Worm (Caenorhabditis elegans) whole organism, mixed stage, embryonic: ENCODE measurements around the gene math-7.

Source experiments
- M03D4.4 ChIP-seq: sonication (generic microtip); optimal IDR thresholded peaks from 2 replicates; lab custom pipeline; 2017; ENCODE audit warnings: mild to moderate bottlenecking, missing genetic modification characterization, missing compliant biosample characterization
- bed-3 ChIP-seq: fragments of 200-800 bp; sonication (Bioruptor generic); optimal IDR thresholded peaks from 3 replicates; lab custom pipeline; 2018; ENCODE audit warnings: mild to moderate bottlenecking, missing genetic modification characterization, moderate library complexity, missing compliant biosample characterization
- blmp-1 ChIP-seq: fragments of 150-350 bp; optimal IDR thresholded peaks from 2 replicates; lab custom pipeline; 2014; ENCODE audit warnings: missing biosample characterization, missing genetic modification characterization
- ceh-39 ChIP-seq: fragments of 150-350 bp; optimal IDR thresholded peaks from 2 replicates; lab custom pipeline; 2014; ENCODE audit warnings: missing biosample characterization, missing genetic modification characterization
- ceh-43 ChIP-seq: fragments of 200-800 bp; sonication (Bioruptor generic); optimal IDR thresholded peaks from 2 replicates; lab custom pipeline; 2018; ENCODE audit warnings: mild to moderate bottlenecking, missing genetic modification characterization, moderate library complexity, missing compliant biosample characterization
- ceh-83 ChIP-seq: fragments of 200-800 bp; sonication (Bioruptor generic); optimal IDR thresholded peaks from 2 replicates; lab custom pipeline; 2018; ENCODE audit warnings: mild to moderate bottlenecking, missing genetic modification characterization, missing compliant biosample characterization
- ces-1 ChIP-seq: fragments of 150-350 bp; optimal IDR thresholded peaks from 2 replicates; lab custom pipeline; 2014; ENCODE audit warnings: missing biosample characterization, missing genetic modification reagents, missing genetic modification characterization
- cnd-1 ChIP-seq: fragments of 200-800 bp; sonication (Bioruptor generic); optimal IDR thresholded peaks from 2 replicates; lab custom pipeline; 2018; ENCODE audit warnings: mild to moderate bottlenecking, missing genetic modification characterization, missing compliant biosample characterization
- drap-1 ChIP-seq: fragments of 200-800 bp; sonication (Bioruptor generic); optimal IDR thresholded peaks from 3 replicates; lab custom pipeline; 2018; ENCODE audit warnings: mild to moderate bottlenecking, missing genetic modification characterization, missing compliant biosample characterization
- elt-3 ChIP-seq: fragments of 150-350 bp; optimal IDR thresholded peaks from 2 replicates; lab custom pipeline; 2014; ENCODE audit warnings: missing biosample characterization, missing genetic modification characterization
- flh-1 ChIP-seq: fragments of 200-800 bp; sonication (Bioruptor generic); optimal IDR thresholded peaks from 2 replicates; lab custom pipeline; 2018; ENCODE audit warnings: mild to moderate bottlenecking, missing genetic modification characterization, moderate library complexity, missing compliant biosample characterization
- hlh-1 ChIP-seq: fragments of 150-350 bp; optimal IDR thresholded peaks from 2 replicates; lab custom pipeline; 2014; ENCODE audit warnings: missing biosample characterization, missing genetic modification reagents, missing genetic modification characterization
- lin-13 ChIP-seq: fragments of 150-350 bp; optimal IDR thresholded peaks from 2 replicates; lab custom pipeline; 2014; ENCODE audit warnings: missing biosample characterization, missing genetic modification characterization
- lsy-2 ChIP-seq: fragments of 150-350 bp; optimal IDR thresholded peaks from 2 replicates; lab custom pipeline; 2014; ENCODE audit warnings: missing biosample characterization, missing genetic modification characterization
- mab-5 ChIP-seq: fragments of 150-350 bp; optimal IDR thresholded peaks from 2 replicates; lab custom pipeline; 2014; ENCODE audit warnings: missing biosample characterization, missing genetic modification characterization
- mep-1 ChIP-seq: fragments of 150-350 bp; optimal IDR thresholded peaks from 2 replicates; lab custom pipeline; 2017; ENCODE audit warnings: missing biosample characterization, missing genetic modification reagents, missing genetic modification characterization, inconsistent platforms
- mls-2 ChIP-seq: sonication (generic microtip); optimal IDR thresholded peaks from 2 replicates; lab custom pipeline; 2016; ENCODE audit warnings: mild to moderate bottlenecking, missing genetic modification characterization, moderate library complexity, missing compliant biosample characterization
- nhr-12 ChIP-seq: fragments of 150-350 bp; optimal IDR thresholded peaks from 2 replicates; lab custom pipeline; 2014; ENCODE audit warnings: missing biosample characterization, missing genetic modification characterization
- nhr-2 ChIP-seq: fragments of 150-350 bp; optimal IDR thresholded peaks from 2 replicates; lab custom pipeline; 2014; ENCODE audit warnings: missing biosample characterization, missing genetic modification characterization
- nhr-237 ChIP-seq: fragments of 150-350 bp; optimal IDR thresholded peaks from 2 replicates; lab custom pipeline; 2014; ENCODE audit warnings: missing biosample characterization, missing genetic modification characterization
- nhr-28 ChIP-seq: fragments of 150-350 bp; optimal IDR thresholded peaks from 2 replicates; lab custom pipeline; 2014; ENCODE audit warnings: missing biosample characterization, missing genetic modification characterization
- nhr-76 ChIP-seq: sonication (generic microtip); optimal IDR thresholded peaks from 2 replicates; lab custom pipeline; 2017; ENCODE audit warnings: missing biosample characterization, missing genetic modification characterization
- pha-4 ChIP-seq: fragments of 150-350 bp; optimal IDR thresholded peaks from 2 replicates; lab custom pipeline; 2018; ENCODE audit warnings: missing biosample characterization, missing genetic modification reagents, missing genetic modification characterization
- sem-2 ChIP-seq: fragments of 200-800 bp; sonication (Bioruptor generic); optimal IDR thresholded peaks from 2 replicates; lab custom pipeline; 2018; ENCODE audit warnings: mild to moderate bottlenecking, missing genetic modification characterization, missing compliant biosample characterization
- snpc-4 ChIP-seq: fragments of 150-350 bp; optimal IDR thresholded peaks from 2 replicates; lab custom pipeline; 2014; ENCODE audit warnings: missing biosample characterization, missing genetic modification characterization
- sptf-1 ChIP-seq: sonication (generic microtip); optimal IDR thresholded peaks from 2 replicates; lab custom pipeline; 2017; ENCODE audit warnings: mild to moderate bottlenecking, missing genetic modification characterization, moderate library complexity, missing compliant biosample characterization
- tbx-8 ChIP-seq: fragments of 200-800 bp; sonication (Bioruptor generic); optimal IDR thresholded peaks from 2 replicates; lab custom pipeline; 2018; ENCODE audit warnings: mild to moderate bottlenecking, missing genetic modification characterization, moderate library complexity, missing compliant biosample characterization
- unc-120 ChIP-seq: sonication (generic microtip); optimal IDR thresholded peaks from 2 replicates; lab custom pipeline; 2017; ENCODE audit warnings: missing genetic modification characterization, missing compliant biosample characterization; ENCODE audit not compliant: poor library complexity, severe bottlenecking
- unc-39 ChIP-seq: fragments of 150-350 bp; optimal IDR thresholded peaks from 2 replicates; lab custom pipeline; 2014; ENCODE audit warnings: missing biosample characterization, missing genetic modification characterization
- unc-62 ChIP-seq: fragments of 150-350 bp; optimal IDR thresholded peaks from 2 replicates; lab custom pipeline; 2014; ENCODE audit warnings: missing biosample characterization, missing genetic modification reagents, missing genetic modification characterization
- zip-8 ChIP-seq: fragments of 150-350 bp; optimal IDR thresholded peaks from 2 replicates; lab custom pipeline; 2014; ENCODE audit warnings: missing biosample characterization, missing genetic modification characterization
- ztf-11 ChIP-seq: fragments of 150-350 bp; optimal IDR thresholded peaks from 2 replicates; lab custom pipeline; 2014; ENCODE audit warnings: missing biosample characterization, missing genetic modification characterization

Gene math-7

ce11 chrII:1897936-1898335 lies 11.7 kb upstream of the math-7 start, which contains the start of gene C46F9.6:
Gene C46F9.6, plus strand, starts transcription at chrII:1898236.
- no peak for TF ChIP-seq snpc-4 (tag; lab: Kevin White, UChicago)
- no peak for TF ChIP-seq flh-1 (GFP tag; lab: Kevin White, UChicago)
- TF ChIP-seq mab-5 (tag; lab: Kevin White, UChicago), result no peak

DNA sequence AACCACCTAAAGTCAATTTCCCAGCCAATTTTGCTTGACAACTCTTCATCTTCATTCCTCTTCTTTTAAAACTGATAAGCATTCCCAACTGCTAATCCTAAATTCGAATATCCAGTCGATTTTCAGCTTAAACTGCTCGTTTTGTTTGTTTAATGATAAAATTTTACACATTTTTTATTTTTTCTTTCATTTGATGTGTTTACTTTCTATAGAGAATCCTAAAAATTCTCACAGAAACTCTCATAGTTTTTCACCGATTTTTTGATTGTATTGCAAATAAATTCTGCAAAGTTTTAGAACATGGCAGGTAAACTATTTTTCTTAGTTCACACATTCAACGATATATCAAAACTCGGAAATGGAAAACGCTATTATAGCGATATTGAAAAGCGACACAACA lies 9.5 kb upstream of the math-7 start, which contains the start of gene math-25:
Gene math-25, plus strand, starts transcription at position 301 of the 400 bp plus-strand sequence.
- TF ChIP-seq ces-1 (GFP tag; lab: Kevin White, UChicago) (no peak), unc-62 (GFP tag; lab: Kevin White, UChicago) (no peak), nhr-237 (tag; lab: Kevin White, UChicago) (no peak)
- TF ChIP-seq, all 35 proteins: peak for 0

DNA sequence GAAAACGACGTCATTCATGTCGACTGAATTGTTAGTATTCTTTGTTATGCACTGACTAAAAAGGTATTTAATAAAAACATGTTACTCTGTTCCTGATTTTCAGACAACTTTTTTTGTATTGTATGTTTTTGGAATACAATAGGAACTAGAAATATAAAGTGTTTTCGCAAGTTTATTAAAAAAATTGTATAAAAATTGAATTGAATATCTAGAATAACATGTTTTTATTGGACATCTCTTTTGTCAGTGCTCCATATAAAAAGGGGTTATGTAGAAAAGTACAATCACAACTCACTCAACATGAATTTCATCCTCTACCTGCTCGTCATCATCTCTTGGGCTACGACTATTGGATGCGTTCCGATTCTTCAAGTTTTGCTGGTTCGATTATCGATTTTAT lies 9.0 kb upstream of the math-7 start, which contains the start of gene C46F9.5:
Gene C46F9.5, plus strand, starts transcription at position 301 of the 400 bp plus-strand sequence.
- TF ChIP-seq sem-2, result no peak
- no peak for TF ChIP-seq ceh-39 (tag; lab: Kevin White, UChicago)
- TF ChIP-seq drap-1 (GFP tag; lab: Kevin White, UChicago), result no peak
- no peak for TF ChIP-seq nhr-2
- no peak for TF ChIP-seq elt-3 (tag; lab: Kevin White, UChicago)
- no peak for TF ChIP-seq zip-8 (tag; lab: Kevin White, UChicago)
- no peak for TF ChIP-seq tbx-8 (GFP tag; lab: Kevin White, UChicago)

- TF ChIP-seq drap-1 (GFP tag; lab: Kevin White, UChicago), result no peak
- no peak for TF ChIP-seq cnd-1 (tag; lab: Kevin White, UChicago)
- no peak for TF ChIP-seq tbx-8 (GFP tag; lab: Kevin White, UChicago)
- TF ChIP-seq snpc-4 (tag; lab: Kevin White, UChicago), result no peak
- TF ChIP-seq ceh-39 (tag; lab: Kevin White, UChicago), result no peak
- TF ChIP-seq nhr-237 (tag; lab: Kevin White, UChicago), result no peak
- TF ChIP-seq flh-1 (GFP tag; lab: Kevin White, UChicago), result no peak
- TF ChIP-seq unc-62 (GFP tag; lab: Kevin White, UChicago), result no peak
- TF ChIP-seq bed-3 (GFP tag; lab: Kevin White, UChicago), result no peak
- TF ChIP-seq ztf-11 (tag; lab: Kevin White, UChicago), result no peak
These were observed 7.6 kb upstream of the math-7 start, which contains the start of gene C16C4.1 for ce11 chrII:1893912-1894311. Gene C16C4.1, plus strand, starts transcription at chrII:1894212.

DNA sequence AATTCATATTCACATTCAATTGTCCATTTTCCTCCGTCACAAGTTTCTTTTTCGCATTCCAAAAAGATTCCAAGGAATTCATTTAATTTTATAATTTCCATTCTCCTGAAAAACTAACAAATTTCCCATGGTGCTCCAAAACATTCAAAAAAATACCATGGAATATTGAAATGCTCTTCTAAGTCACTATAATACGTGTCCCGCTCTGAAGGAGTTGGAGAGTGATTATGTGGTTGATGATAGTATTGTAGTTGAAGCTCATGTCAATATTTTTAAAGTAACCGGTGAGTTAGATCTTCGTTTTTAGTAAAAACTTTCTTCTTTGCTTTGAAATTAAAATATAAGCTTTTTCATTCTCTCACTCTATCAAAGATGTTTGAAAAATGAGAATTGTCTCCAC lies 4.4 kb upstream of the math-7 start, which contains the start of gene math-9:
Gene math-9, minus strand, starts transcription at position 101 of the 400 bp plus-strand sequence.
- TF ChIP-seq snpc-4 (tag; lab: Kevin White, UChicago) (no peak), ztf-11 (tag; lab: Kevin White, UChicago) (no peak), unc-120 (tag; lab: Kevin White, UChicago) (no peak), cnd-1 (tag; lab: Kevin White, UChicago) (no peak), ceh-39 (tag; lab: Kevin White, UChicago) (no peak), nhr-12 (tag; lab: Kevin White, UChicago) (no peak), sptf-1 (tag; lab: Kevin White, UChicago) (no peak), unc-39 (tag; lab: Kevin White, UChicago) (no peak), sem-2 (no peak), lin-13 (tag; lab: Kevin White, UChicago) (no peak), drap-1 (GFP tag; lab: Kevin White, UChicago) (no peak), mep-1 (tag; lab: Kevin White, UChicago) (no peak), ces-1 (GFP tag; lab: Kevin White, UChicago) (no peak), M03D4.4 (no peak), unc-62 (GFP tag; lab: Kevin White, UChicago) (no peak), mls-2 (tag; lab: Kevin White, UChicago) (no peak), bed-3 (GFP tag; lab: Kevin White, UChicago) (no peak), ceh-43 (GFP tag; lab: Kevin White, UChicago) (no peak), elt-3 (tag; lab: Kevin White, UChicago) (no peak)
- TF ChIP-seq, all 35 proteins: peak for 0

DNA sequence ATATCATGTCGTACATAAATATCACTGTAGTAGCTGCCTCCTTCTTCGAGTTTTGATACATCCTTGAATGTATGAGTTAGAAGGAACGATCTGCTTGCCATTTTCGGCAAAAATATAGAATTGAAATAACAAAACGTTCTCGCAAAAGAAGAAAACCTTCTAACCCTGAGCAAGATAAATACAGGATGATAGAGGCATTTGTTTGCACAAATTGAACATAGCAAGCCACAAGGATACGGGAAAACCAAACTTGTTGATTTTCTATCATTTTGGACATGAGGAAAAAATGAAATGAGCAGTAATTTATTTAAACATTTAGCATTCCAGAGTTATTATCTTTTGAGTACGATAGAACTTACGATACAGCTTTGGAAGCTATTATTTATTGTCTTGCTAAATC lies 2.8 kb upstream of the math-7 start, which contains the start of gene math-8:
Gene math-8, minus strand, starts transcription at position 101 of the 400 bp plus-strand sequence.
- no peak for TF ChIP-seq ztf-11 (tag; lab: Kevin White, UChicago)
- TF ChIP-seq, all 35 proteins: peak for 0

DNA sequence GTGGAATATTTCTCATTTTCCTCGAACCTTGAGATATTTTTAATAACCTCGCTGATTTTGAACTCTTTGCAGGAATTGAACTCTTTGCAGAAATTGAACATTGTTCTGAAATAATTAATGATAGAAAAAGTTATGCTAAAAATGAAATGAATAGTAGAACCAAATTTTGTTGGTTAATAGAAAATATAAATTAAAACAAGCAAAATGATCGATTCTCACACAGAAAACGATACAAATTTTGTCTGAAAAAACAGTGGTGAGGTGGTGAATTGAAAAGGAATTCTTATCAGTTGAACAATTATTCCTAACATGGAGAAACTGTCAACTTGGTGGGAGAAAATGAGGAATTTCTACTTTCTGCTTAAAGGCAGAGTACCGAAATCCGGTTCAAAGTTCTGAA lies 1.6 kb downstream of the math-7 start, which contains the start of gene math-6:
Gene math-6, minus strand, starts transcription at position 101 of the 400 bp plus-strand sequence.
- TF ChIP-seq hlh-1 (tag; lab: Kevin White, UChicago) (no peak), sem-2 (no peak), unc-39 (tag; lab: Kevin White, UChicago) (no peak), M03D4.4 (no peak), drap-1 (GFP tag; lab: Kevin White, UChicago) (no peak), snpc-4 (tag; lab: Kevin White, UChicago) (no peak), mep-1 (tag; lab: Kevin White, UChicago) (no peak), ceh-83 (GFP tag; lab: Kevin White, UChicago) (no peak), ztf-11 (tag; lab: Kevin White, UChicago) (no peak), blmp-1 (tag; lab: Kevin White, UChicago) (no peak), ceh-39 (tag; lab: Kevin White, UChicago) (no peak), elt-3 (tag; lab: Kevin White, UChicago) (no peak), nhr-76 (tag; lab: Kevin White, UChicago) (no peak), nhr-2 (no peak), tbx-8 (GFP tag; lab: Kevin White, UChicago) (no peak), flh-1 (GFP tag; lab: Kevin White, UChicago) (no peak), nhr-28 (tag; lab: Kevin White, UChicago) (no peak), pha-4 (tag; lab: Kevin White, UChicago) (no peak), lsy-2 (tag; lab: Kevin White, UChicago) (no peak)
